Fruit fly (Drosophila melanogaster) whole organism, prepupa: ENCODE data around the gene CG31380.
A peak's percentile ranks its signal among the peaks of the same experiment; 100 is the strongest.

Experiments
- Blimp-1 ChIP-seq: fragments of 200-800 bp; sonication (Bioruptor generic); optimal IDR thresholded peaks from 3 replicates; lab custom pipeline; 2017; ENCODE audit warnings: missing biosample characterization, missing genetic modification characterization, mild to moderate bottlenecking, moderate library complexity, missing genetic modification reagents
- CG10631 ChIP-seq: fragments of 200-800 bp; sonication (Bioruptor generic); optimal IDR thresholded peaks from 2 replicates; lab custom pipeline; 2016; ENCODE audit warnings: missing biosample characterization, missing genetic modification characterization
- CG11902 ChIP-seq: fragments of 200-800 bp; sonication (Bioruptor generic); optimal IDR thresholded peaks from 3 replicates; lab custom pipeline; 2016; ENCODE audit warnings: missing biosample characterization, missing genetic modification characterization
- CG1621 ChIP-seq: fragments of 200-800 bp; sonication (Bioruptor generic); optimal IDR thresholded peaks from 3 replicates; lab custom pipeline; 2018; ENCODE audit warnings: missing biosample characterization, mild to moderate bottlenecking, missing genetic modification characterization
- CG16779 ChIP-seq: fragments of 200-800 bp; sonication (Bioruptor generic); optimal IDR thresholded peaks from 3 replicates; lab custom pipeline; 2017; ENCODE audit warnings: missing biosample characterization, mild to moderate bottlenecking, missing genetic modification characterization
- CG31627 ChIP-seq: fragments of 200-800 bp; sonication (Bioruptor generic); optimal IDR thresholded peaks from 3 replicates; lab custom pipeline; 2016; ENCODE audit warnings: missing biosample characterization, missing genetic modification characterization
- CG3919 ChIP-seq: fragments of 200-800 bp; sonication (Bioruptor generic); optimal IDR thresholded peaks from 3 replicates; lab custom pipeline; 2016; ENCODE audit warnings: missing biosample characterization, missing genetic modification characterization
- CG6163 ChIP-seq: fragments of 200-800 bp; sonication (Bioruptor generic); IDR thresholded peaks from 3 replicates; pipeline ENCODE4 v1.3.6; 2022; ENCODE audit warnings: missing biosample characterization, missing genetic modification characterization
- CG6276 ChIP-seq: fragments of 200-800 bp; sonication (Bioruptor generic); optimal IDR thresholded peaks from 2 replicates; lab custom pipeline; 2017; ENCODE audit warnings: missing biosample characterization, mild to moderate bottlenecking, missing genetic modification characterization
- CG7368 ChIP-seq: fragments of 200-800 bp; sonication (Bioruptor generic); optimal IDR thresholded peaks from 3 replicates; lab custom pipeline; 2016; ENCODE audit warnings: missing biosample characterization, missing genetic modification characterization
- CG8119 ChIP-seq: fragments of 200-800 bp; sonication (Bioruptor generic); IDR thresholded peaks from 3 replicates; pipeline ENCODE4 v1.3.6; 2022; ENCODE audit warnings: missing biosample characterization, missing genetic modification characterization
- CG8319 ChIP-seq: fragments of 200-800 bp; sonication (Bioruptor generic); optimal IDR thresholded peaks from 3 replicates; lab custom pipeline; 2016; ENCODE audit warnings: missing biosample characterization, missing genetic modification characterization
- CG8632 ChIP-seq: fragments of 200-800 bp; sonication (Bioruptor generic); optimal IDR thresholded peaks from 3 replicates; lab custom pipeline; 2016; ENCODE audit warnings: missing biosample characterization, missing genetic modification characterization
- CG9139 ChIP-seq: fragments of 200-800 bp; sonication (Bioruptor generic); optimal IDR thresholded peaks from 3 replicates; lab custom pipeline; 2017; ENCODE audit warnings: missing biosample characterization, mild to moderate bottlenecking, missing genetic modification characterization
- Eip78C ChIP-seq: fragments of 200-800 bp; sonication (Bioruptor generic); peaks from one replicate; lab custom pipeline; 2016; ENCODE audit warnings: missing biosample characterization, missing genetic modification characterization
- Ets21C ChIP-seq: fragments of 200-800 bp; sonication (Bioruptor generic); optimal IDR thresholded peaks from 3 replicates; lab custom pipeline; 2016; ENCODE audit warnings: missing biosample characterization, missing genetic modification characterization
- Gug ChIP-seq: fragments of 200-800 bp; sonication (Bioruptor generic); IDR thresholded peaks from 2 replicates; pipeline ENCODE4 v1.3.6; 2022; ENCODE audit warnings: missing biosample characterization, missing genetic modification characterization
- Hr39 ChIP-seq: fragments of 200-800 bp; sonication (Bioruptor generic); optimal IDR thresholded peaks from 2 replicates; lab custom pipeline; 2016; ENCODE audit warnings: missing biosample characterization, missing genetic modification characterization
- Hr4 ChIP-seq: fragments of 200-800 bp; sonication (Bioruptor generic); optimal IDR thresholded peaks from 3 replicates; lab custom pipeline; 2016; ENCODE audit warnings: missing biosample characterization, missing genetic modification characterization
- Lpt ChIP-seq: fragments of 200-800 bp; sonication (Bioruptor generic); optimal IDR thresholded peaks from 3 replicates; lab custom pipeline; 2016; ENCODE audit warnings: missing biosample characterization, missing genetic modification characterization
- cyc ChIP-seq: fragments of 200-800 bp; sonication (Bioruptor generic); optimal IDR thresholded peaks from 3 replicates; lab custom pipeline; 2016; ENCODE audit warnings: missing biosample characterization, missing genetic modification characterization
- dac ChIP-seq: fragments of 200-800 bp; sonication (Bioruptor generic); optimal IDR thresholded peaks from 2 replicates; lab custom pipeline; 2017; ENCODE audit warnings: missing biosample characterization, mild to moderate bottlenecking, missing genetic modification characterization
- dsx ChIP-seq: fragments of 200-800 bp; optimal IDR thresholded peaks from 3 replicates; lab custom pipeline; 2019; ENCODE audit warnings: missing biosample characterization, mild to moderate bottlenecking, missing genetic modification characterization, moderate library complexity; ENCODE audit not compliant: poor library complexity, severe bottlenecking
- eg ChIP-seq: fragments of 200-800 bp; sonication (Bioruptor generic); IDR thresholded peaks from 3 replicates; pipeline ENCODE4 v1.3.6; 2022; ENCODE audit warnings: missing biosample characterization, missing genetic modification characterization
- fd85E ChIP-seq: fragments of 200-800 bp; sonication (Bioruptor generic); optimal IDR thresholded peaks from 3 replicates; lab custom pipeline; 2016; ENCODE audit warnings: missing biosample characterization, missing genetic modification characterization
- fkh ChIP-seq: fragments of 200-800 bp; sonication (Bioruptor generic); optimal IDR thresholded peaks from 3 replicates; lab custom pipeline; 2017; ENCODE audit warnings: missing biosample characterization, mild to moderate bottlenecking, missing genetic modification characterization, moderate library complexity
- net ChIP-seq: fragments of 200-800 bp; sonication (Bioruptor generic); optimal IDR thresholded peaks from 3 replicates; lab custom pipeline; 2016; ENCODE audit warnings: missing biosample characterization, missing genetic modification characterization
- pdm3 ChIP-seq: fragments of 200-800 bp; sonication (Bioruptor generic); optimal IDR thresholded peaks from 3 replicates; lab custom pipeline; 2016; ENCODE audit warnings: missing biosample characterization, missing genetic modification characterization
- spab ChIP-seq: fragments of 200-800 bp; sonication (Bioruptor generic); optimal IDR thresholded peaks from 2 replicates; lab custom pipeline; 2017; ENCODE audit warnings: missing biosample characterization, mild to moderate bottlenecking, missing genetic modification characterization, missing genetic modification reagents
- ss ChIP-seq, 2 experiments: fragments of 200-800 bp; sonication (Bioruptor generic); optimal IDR thresholded peaks; 2 replicates in 1 of 2; 3 replicates in 1 of 2; lab custom pipeline; 2017 to 2018; ENCODE audit warnings: mild to moderate bottlenecking in 2 of 2, missing biosample characterization in 2 of 2, missing genetic modification characterization in 2 of 2, moderate library complexity in 1 of 2
- vri ChIP-seq: fragments of 200-800 bp; sonication (Bioruptor generic); optimal IDR thresholded peaks from 3 replicates; lab custom pipeline; 2016; ENCODE audit warnings: missing biosample characterization, mild to moderate bottlenecking, missing genetic modification characterization

Gene CG31380

dm6 chr3R:25753798-25754197 is 35.5 kb downstream of the CG31380 start:
- TF ChIP-seq Eip78C, result peak; percentile 55
- TF ChIP-seq CG6163, result 0 out of 3 replicates have a peak, but pooled peaks have one; percentile 33
- TF ChIP-seq spab (GFP tag; lab: Kevin White, UChicago), result no peak
- peak; percentile 60 for TF ChIP-seq dsx (GFP tag; lab: Kevin White, UChicago)
- peak; percentile 68 for TF ChIP-seq CG6276

- TF ChIP-seq fd85E (GFP tag; lab: Kevin White, UChicago) (no peak), CG10631 (GFP tag; lab: Kevin White, UChicago) (no peak), CG8119 (GFP tag; lab: Robert Waterston, UW) (peak; percentile 45; the same call in 2 of the 3 replicates), CG6163 (peak; percentile 69; the same call in 1 of the 3 replicates), Blimp-1 (GFP tag; lab: Kevin White, UChicago) (peak; percentile 1), CG8319 (GFP tag; lab: Kevin White, UChicago) (no peak), Ets21C (GFP tag; lab: Kevin White, UChicago) (no peak), CG11902 (GFP tag; lab: Kevin White, UChicago) (no peak), eg (peak; percentile 57; the same call in 2 of the 3 replicates), Hr39 (no peak), fkh (GFP tag; lab: Kevin White, UChicago) (peak; percentile 21), CG7368 (peak; percentile 7), CG16779 (no peak), dac (GFP tag; lab: Kevin White, UChicago) (no peak), ss (GFP tag; optimal IDR thresholded peaks at IDR 0.05; lab: Kevin White, UChicago) (peak in 1 of 2 experiments; percentile 36), CG9139 (GFP tag; lab: Kevin White, UChicago) (peak; percentile 13), Gug (GFP tag; lab: Robert Waterston, UW) (peak; percentile 21; the same call in 1 of the 2 replicates), CG1621 (tag; lab: Kevin White, UChicago) (peak; percentile 95)
Observed at dm6 chr3R:25740348-25740751, 48.9 kb downstream of the CG31380 start, which contains the start of gene LpR2. TSS of gene LpR2 (minus strand) at chr3R:25740465.

- no peak for TF ChIP-seq net (GFP tag; lab: Kevin White, UChicago)
- no peak for TF ChIP-seq Hr4 (GFP tag; lab: Kevin White, UChicago)
- TF ChIP-seq Hr39, result no peak
- TF ChIP-seq CG31627 (GFP tag; lab: Kevin White, UChicago), result no peak
- no peak for TF ChIP-seq CG3919 (GFP tag; lab: Kevin White, UChicago)
- TF ChIP-seq cyc (GFP tag; lab: Kevin White, UChicago), result no peak
- TF ChIP-seq fd85E (GFP tag; lab: Kevin White, UChicago), result no peak
- TF ChIP-seq pdm3 (GFP tag; lab: Kevin White, UChicago), result no peak
- no peak for TF ChIP-seq CG8632 (GFP tag; lab: Kevin White, UChicago)
- TF ChIP-seq vri (GFP tag; lab: Kevin White, UChicago), result no peak
- TF ChIP-seq eg, result no peak
- TF ChIP-seq Lpt (GFP tag; lab: Kevin White, UChicago), result no peak
- no peak for TF ChIP-seq dsx (GFP tag; lab: Kevin White, UChicago)
- no peak for TF ChIP-seq CG8319 (GFP tag; lab: Kevin White, UChicago)
- no peak for TF ChIP-seq CG8119 (GFP tag; lab: Robert Waterston, UW)
Observed at dm6 chr3R:25739727-25740126, 49.5 kb downstream of the CG31380 start.
